Fruit fly (Drosophila melanogaster) whole organism, embryonic: Measurements from ENCODE around the gene Vti1a.

ENCODE experiments used
- Aef1 ChIP-seq: fragments of 200-800 bp; sonication (Bioruptor generic); IDR thresholded peaks from 3 replicates; pipeline ENCODE4 v1.3.6; 2022; ENCODE audit warnings: missing biosample characterization, missing genetic modification characterization
- Asciz ChIP-seq: fragments of 200-800 bp; sonication (Bioruptor generic); optimal IDR thresholded peaks from 2 replicates; lab custom pipeline; 2017; ENCODE audit warnings: missing biosample characterization, mild to moderate bottlenecking, missing genetic modification characterization, missing genetic modification reagents
- Awh ChIP-seq: fragments of 200-800 bp; sonication (Bioruptor generic); IDR thresholded peaks from 2 replicates; pipeline ENCODE4, ENCODE4 v1.3.6; 2022; ENCODE audit warnings: missing biosample characterization, missing genetic modification characterization
- Bdp1 ChIP-seq: fragments of 200-800 bp; sonication (Bioruptor generic); optimal IDR thresholded peaks from 3 replicates; lab custom pipeline; 2016; ENCODE audit warnings: missing biosample characterization, missing genetic modification characterization
- C15 ChIP-seq: fragments of 200-800 bp; sonication (Bioruptor generic); IDR thresholded peaks from 3 replicates; pipeline ENCODE4 v1.3.6; 2022; ENCODE audit warnings: missing biosample characterization, missing genetic modification characterization
- CG10543 ChIP-seq: fragments of 200-800 bp; sonication (Bioruptor generic); optimal IDR thresholded peaks from 3 replicates; lab custom pipeline; 2017; ENCODE audit warnings: missing biosample characterization, mild to moderate bottlenecking, missing genetic modification characterization, moderate library complexity
- CG11398 ChIP-seq: fragments of 200-800 bp; sonication (Bioruptor generic); optimal IDR thresholded peaks from 2 replicates; lab custom pipeline; 2016; ENCODE audit warnings: missing biosample characterization, missing genetic modification characterization
- CG12942 ChIP-seq: fragments of 200-800 bp; sonication (Bioruptor generic); optimal IDR thresholded peaks from 3 replicates; lab custom pipeline; 2016; ENCODE audit warnings: missing biosample characterization, missing genetic modification characterization
- CG13287 ChIP-seq: fragments of 200-800 bp; sonication (Bioruptor generic); IDR thresholded peaks from 2 replicates; pipeline ENCODE4 v1.3.6; 2022; ENCODE audit warnings: missing biosample characterization, missing genetic modification characterization; ENCODE audit not compliant: partially characterized antibody
- CG15601 ChIP-seq: fragments of 200-800 bp; sonication (Bioruptor generic); optimal IDR thresholded peaks from 3 replicates; lab custom pipeline; 2019; ENCODE audit warnings: missing biosample characterization, mild to moderate bottlenecking, missing genetic modification characterization, moderate library complexity
- CG1602 ChIP-seq: fragments of 200-800 bp; sonication (Bioruptor generic); optimal IDR thresholded peaks from 3 replicates; lab custom pipeline; 2016; ENCODE audit warnings: missing biosample characterization, missing genetic modification characterization
- CG18619 ChIP-seq: fragments of 200-800 bp; sonication (Bioruptor generic); optimal IDR thresholded peaks from 3 replicates; lab custom pipeline; 2017; ENCODE audit warnings: missing biosample characterization, mild to moderate bottlenecking, missing genetic modification characterization
- CG2116 ChIP-seq: fragments of 200-800 bp; sonication (Bioruptor generic); optimal IDR thresholded peaks from 3 replicates; lab custom pipeline; 2018; ENCODE audit warnings: missing biosample characterization, mild to moderate bottlenecking, missing genetic modification characterization
- CG2120 ChIP-seq: fragments of 200-800 bp; sonication (Bioruptor generic); optimal IDR thresholded peaks from 3 replicates; lab custom pipeline; 2016; ENCODE audit warnings: missing biosample characterization, missing genetic modification characterization
- CG30403 ChIP-seq: fragments of 200-800 bp; sonication (Bioruptor generic); optimal IDR thresholded peaks from 3 replicates; lab custom pipeline; 2016; ENCODE audit warnings: missing biosample characterization, missing genetic modification characterization
- CG31441 ChIP-seq: fragments of 200-800 bp; sonication (Bioruptor generic); IDR thresholded peaks from 2 replicates; pipeline ENCODE4 v1.3.6; 2022; ENCODE audit warnings: missing biosample characterization, missing genetic modification characterization
- CG33213 ChIP-seq: fragments of 200-800 bp; sonication (Bioruptor generic); optimal IDR thresholded peaks from 3 replicates; lab custom pipeline; 2016; ENCODE audit warnings: missing biosample characterization, missing genetic modification characterization
- CG3407 ChIP-seq: fragments of 200-800 bp; sonication (Bioruptor generic); optimal IDR thresholded peaks from 2 replicates; lab custom pipeline; 2018; ENCODE audit warnings: missing biosample characterization, mild to moderate bottlenecking, missing genetic modification characterization
- CG5953 ChIP-seq: fragments of 200-800 bp; sonication (Bioruptor generic); IDR thresholded peaks from 2 replicates; pipeline ENCODE4 v1.3.6; 2022; ENCODE audit warnings: missing biosample characterization, missing genetic modification characterization
- CG6654 ChIP-seq: fragments of 200-800 bp; sonication (Bioruptor generic); optimal IDR thresholded peaks from 2 replicates; lab custom pipeline; 2017; ENCODE audit warnings: missing biosample characterization, mild to moderate bottlenecking, missing genetic modification characterization
- CG6683 ChIP-seq: fragments of 200-800 bp; sonication (Bioruptor generic); optimal IDR thresholded peaks from 2 replicates; lab custom pipeline; 2017; ENCODE audit warnings: missing biosample characterization, mild to moderate bottlenecking, missing genetic modification characterization, missing genetic modification reagents
- CG9437 ChIP-seq: fragments of 200-800 bp; sonication (Bioruptor generic); optimal IDR thresholded peaks from 2 replicates; lab custom pipeline; 2018; ENCODE audit warnings: missing biosample characterization, mild to moderate bottlenecking, missing genetic modification characterization
- D19A ChIP-seq: fragments of 200-800 bp; optimal IDR thresholded peaks from 3 replicates; lab custom pipeline; 2019; ENCODE audit warnings: missing biosample characterization, mild to moderate bottlenecking, missing genetic modification characterization, moderate library complexity
- Ets97D ChIP-seq: fragments of 200-800 bp; sonication (Bioruptor generic); optimal IDR thresholded peaks from 3 replicates; lab custom pipeline; 2016; ENCODE audit warnings: missing biosample characterization, missing genetic modification characterization
- Fer1 ChIP-seq: fragments of 200-800 bp; sonication (Bioruptor generic); optimal IDR thresholded peaks from 2 replicates; lab custom pipeline; 2017; ENCODE audit warnings: missing biosample characterization, mild to moderate bottlenecking, missing genetic modification characterization
- Hr39 ChIP-seq: fragments of >200 bp; optimal IDR thresholded peaks from 2 replicates; lab custom pipeline; 2017
- Hsf ChIP-seq: fragments of 200-800 bp; sonication (Bioruptor generic); optimal IDR thresholded peaks from 3 replicates; lab custom pipeline; 2016; ENCODE audit warnings: missing biosample characterization, missing genetic modification characterization
- Lpt ChIP-seq: fragments of >200 bp; optimal IDR thresholded peaks from 2 replicates; lab custom pipeline; 2018; ENCODE audit warnings: missing biosample characterization, missing genetic modification characterization
- Meics ChIP-seq: fragments of 200-800 bp; sonication (Bioruptor generic); optimal IDR thresholded peaks from 2 replicates; lab custom pipeline; 2017; ENCODE audit warnings: missing biosample characterization, mild to moderate bottlenecking, missing genetic modification characterization
- Nf-YC ChIP-seq: fragments of 200-800 bp; optimal IDR thresholded peaks from 3 replicates; lab custom pipeline; 2019; ENCODE audit warnings: missing biosample characterization, mild to moderate bottlenecking, missing genetic modification characterization, moderate library complexity
- Ravus ChIP-seq: fragments of 200-800 bp; sonication (Bioruptor generic); IDR thresholded peaks from 2 replicates; pipeline ENCODE4 v1.3.6; 2022; ENCODE audit warnings: missing biosample characterization, missing genetic modification characterization
- Sry-β ChIP-seq: fragments of 200-800 bp; sonication (Bioruptor generic); optimal IDR thresholded peaks from 2 replicates; lab custom pipeline; 2018; ENCODE audit warnings: missing biosample characterization, mild to moderate bottlenecking, missing genetic modification characterization, moderate library complexity
- aop ChIP-seq: fragments of 200-800 bp; sonication (Bioruptor generic); IDR thresholded peaks from 2 replicates; pipeline ENCODE4 v1.3.6; 2022; ENCODE audit warnings: missing biosample characterization, missing genetic modification characterization
- cad ChIP-seq: fragments of >200 bp; optimal IDR thresholded peaks from 2 replicates; lab custom pipeline; 2017; ENCODE audit warnings: missing biosample characterization, missing genetic modification characterization
- chinmo ChIP-seq: fragments of 200-800 bp; sonication (Bioruptor generic); IDR thresholded peaks from 4 replicates; pipeline ENCODE4 v1.3.6; 2022; ENCODE audit warnings: missing biosample characterization, missing genetic modification characterization; ENCODE audit not compliant: partially characterized antibody
- da ChIP-seq: fragments of 200-800 bp; sonication (Bioruptor generic); optimal IDR thresholded peaks from 2 replicates; lab custom pipeline; 2016; ENCODE audit warnings: missing biosample characterization, missing genetic modification characterization
- dati ChIP-seq: fragments of 200-800 bp; sonication (Bioruptor generic); IDR thresholded peaks from 2 replicates; pipeline ENCODE4 v1.3.6; 2022; ENCODE audit warnings: missing biosample characterization, missing genetic modification characterization
- dm ChIP-seq: fragments of 200-800 bp; sonication (Bioruptor generic); optimal IDR thresholded peaks from 3 replicates; lab custom pipeline; 2016; ENCODE audit warnings: missing biosample characterization, missing genetic modification characterization
- fru ChIP-seq: fragments of >200 bp; optimal IDR thresholded peaks from 2 replicates; lab custom pipeline; 2017
- grn ChIP-seq: fragments of 200-800 bp; sonication (Bioruptor generic); optimal IDR thresholded peaks from 3 replicates; lab custom pipeline; 2017; ENCODE audit warnings: missing biosample characterization, missing genetic modification characterization
- gsb ChIP-seq: fragments of 200-800 bp; sonication (Bioruptor generic); IDR thresholded peaks from 2 replicates; pipeline ENCODE4 v1.3.6; 2022; ENCODE audit warnings: missing biosample characterization, missing genetic modification characterization
- her ChIP-seq: fragments of 200-800 bp; sonication (Bioruptor generic); optimal IDR thresholded peaks from 2 replicates; lab custom pipeline; 2016; ENCODE audit warnings: missing biosample characterization, missing genetic modification characterization
- sd ChIP-seq: fragments of 200-800 bp; sonication (Bioruptor generic); optimal IDR thresholded peaks from 3 replicates; lab custom pipeline; 2018; ENCODE audit warnings: missing biosample characterization, mild to moderate bottlenecking, missing genetic modification characterization, moderate library complexity
- sens ChIP-seq: fragments of 200-800 bp; sonication (Bioruptor generic); peaks from one replicate; lab custom pipeline; 2016; ENCODE audit warnings: missing biosample characterization, missing genetic modification characterization
- ssp ChIP-seq: fragments of 200-800 bp; sonication (Bioruptor generic); IDR thresholded peaks from 2 replicates; pipeline ENCODE4 v1.3.6; 2022; ENCODE audit warnings: missing biosample characterization, missing genetic modification characterization
- sug ChIP-seq: fragments of 200-800 bp; optimal IDR thresholded peaks from 2 replicates; lab custom pipeline; 2019; ENCODE audit warnings: missing biosample characterization, mild to moderate bottlenecking, missing genetic modification characterization, moderate library complexity
- tio ChIP-seq: fragments of 200-800 bp; sonication (Bioruptor generic); optimal IDR thresholded peaks from 2 replicates; lab custom pipeline; 2017; ENCODE audit warnings: missing biosample characterization, missing genetic modification characterization, inconsistent platforms
- trem ChIP-seq: fragments of 200-800 bp; optimal IDR thresholded peaks from 3 replicates; lab custom pipeline; 2019; ENCODE audit warnings: missing biosample characterization, mild to moderate bottlenecking, missing genetic modification characterization, moderate library complexity
- ttk ChIP-seq: fragments of 200-800 bp; sonication (Bioruptor generic); IDR thresholded peaks from 2 replicates; pipeline ENCODE4 v2.1.2; 2022; ENCODE audit warnings: missing biosample characterization, missing genetic modification characterization
- zfh2 ChIP-seq: fragments of 200-800 bp; sonication (Bioruptor generic); optimal IDR thresholded peaks from 2 replicates; lab custom pipeline; 2016; ENCODE audit warnings: missing biosample characterization, missing genetic modification characterization

Gene Vti1a

DNA sequence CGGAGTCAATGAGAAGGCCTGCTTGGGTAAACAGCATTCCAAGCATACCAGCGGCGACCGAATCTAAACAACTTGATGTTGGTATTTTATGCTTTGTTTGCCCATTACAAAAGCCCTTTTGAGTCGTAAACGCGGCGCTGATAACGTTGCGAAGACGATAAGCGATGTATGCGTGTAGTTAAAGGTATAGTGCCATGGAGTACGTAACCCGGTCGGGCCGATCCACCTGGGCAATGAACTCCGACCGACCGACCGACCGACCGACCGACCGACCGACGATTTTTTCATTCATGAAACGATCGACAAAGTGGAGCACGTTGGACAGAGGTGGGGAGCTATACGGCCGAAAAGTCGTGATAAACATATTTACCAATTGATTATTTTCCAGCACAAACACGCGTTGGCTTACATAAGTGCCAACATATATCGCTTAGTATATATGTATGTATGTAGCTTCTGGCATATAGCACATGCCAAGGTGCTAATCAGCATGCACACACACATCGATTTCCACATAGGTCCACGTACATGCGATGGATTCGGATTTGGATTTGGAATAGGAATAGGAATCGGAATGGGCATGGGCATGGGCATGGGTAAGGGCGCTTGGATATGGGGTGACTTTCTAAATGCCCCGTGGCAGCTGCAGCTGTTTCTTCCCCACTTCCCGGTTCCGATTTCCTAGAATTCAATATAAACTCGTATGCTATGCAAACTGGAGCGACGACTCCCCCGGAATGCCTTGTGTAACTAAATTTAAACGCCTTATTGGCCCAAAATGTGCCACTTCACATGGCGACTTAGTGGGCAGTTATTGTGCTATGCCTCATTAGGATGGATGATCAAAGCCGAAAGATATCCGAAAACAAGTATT is 49.6 kb downstream of the Vti1a start (continued):
- TF ChIP-seq CG5953 (GFP tag; lab: Robert Waterston, UW): no peak
- TF ChIP-seq dati: no peak
- TF ChIP-seq her (GFP tag; lab: Kevin White, UChicago): peak; percentile 63
- 0 out of 2 replicates have a peak, but pooled peaks have one; percentile 13 for TF ChIP-seq aop (GFP tag; lab: Robert Waterston, UW)
- peak; percentile 58 for TF ChIP-seq grn (GFP tag; lab: Kevin White, UChicago)
- TF ChIP-seq dm (GFP tag; lab: Kevin White, UChicago): no peak
- no peak for TF ChIP-seq trem (tag; lab: Kevin White, UChicago)
- peak; percentile 90 for TF ChIP-seq CG10543 (GFP tag; lab: Kevin White, UChicago)
- no peak for TF ChIP-seq CG12942 (GFP tag; lab: Kevin White, UChicago)
- TF ChIP-seq C15 (GFP tag; lab: Robert Waterston, UW): no peak
- no peak for TF ChIP-seq fru (lab: Kevin White, UChicago)
- no peak for TF ChIP-seq Hr39 (lab: Kevin White, UChicago)
- 0 out of 2 replicates have a peak, but pooled peaks have one; percentile 7 for TF ChIP-seq ttk (GFP tag; lab: Robert Waterston, UW)
- peak; percentile 45 for TF ChIP-seq CG3407 (GFP tag; lab: Kevin White, UChicago)
- peak; percentile 44 for TF ChIP-seq CG33213 (GFP tag; lab: Kevin White, UChicago)
- TF ChIP-seq Hsf (GFP tag; lab: Kevin White, UChicago): no peak
- TF ChIP-seq CG2116: peak; percentile 0
- peak; percentile 25 for TF ChIP-seq Bdp1
- 0 out of 2 replicates have a peak, but pooled peaks have one; percentile 20 for TF ChIP-seq CG13287 (GFP tag; lab: Robert Waterston, UW)
- TF ChIP-seq Meics (GFP tag; lab: Kevin White, UChicago): peak; percentile 24
- no peak for TF ChIP-seq CG6683 (GFP tag; lab: Kevin White, UChicago)
- TF ChIP-seq Awh (GFP tag; lab: Robert Waterston, UW): peak; percentile 14; the same call in 1 of the 2 replicates
- TF ChIP-seq CG11398: no peak
- no peak for TF ChIP-seq ssp
- no peak for TF ChIP-seq D19A
- no peak for TF ChIP-seq Aef1 (GFP tag; lab: Robert Waterston, UW)
- peak; percentile 100 for TF ChIP-seq sd (tag; lab: Kevin White, UChicago)
- no peak for TF ChIP-seq CG1602 (GFP tag; lab: Kevin White, UChicago)
- peak; percentile 26 for TF ChIP-seq da
- TF ChIP-seq chinmo (GFP tag; lab: Robert Waterston, UW): peak; percentile 70; the same call in 1 of the 4 replicates
- TF ChIP-seq CG30403 (GFP tag; lab: Kevin White, UChicago): no peak

DNA sequence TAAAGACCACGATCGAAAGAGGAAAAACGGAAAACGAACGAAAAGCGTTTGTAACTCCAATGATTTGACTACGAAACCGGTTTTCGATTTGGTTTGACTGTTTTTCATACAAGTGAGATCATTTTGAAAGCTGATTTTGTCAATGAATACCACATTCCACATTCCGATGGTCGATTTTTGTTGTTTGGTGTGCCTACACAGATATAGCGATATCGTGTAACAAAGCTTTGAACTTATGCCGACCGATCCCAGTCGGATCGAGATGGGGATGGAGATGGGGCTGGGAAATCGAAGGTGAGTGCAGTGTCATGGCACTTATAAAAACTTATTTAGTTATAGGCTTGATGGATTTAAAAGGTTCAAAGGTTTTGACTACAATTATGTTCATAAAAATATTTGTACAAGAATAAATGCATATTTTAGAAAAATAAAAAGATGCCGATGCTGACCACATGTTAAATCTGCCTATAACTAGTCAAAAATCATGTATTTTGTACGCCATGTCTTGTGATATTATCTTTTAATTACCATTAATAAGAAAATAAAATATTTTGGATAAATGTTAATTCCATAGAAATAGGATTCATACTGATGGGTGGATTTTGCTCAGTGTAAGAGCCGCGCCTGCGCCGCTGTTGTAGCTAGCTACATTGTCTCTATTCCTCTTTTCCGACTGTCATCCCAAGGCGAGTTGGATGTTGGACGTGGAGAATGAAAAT is 50.4 kb downstream of the Vti1a start:
- peak; percentile 51 for TF ChIP-seq CG18619 (GFP tag; lab: Kevin White, UChicago)
- TF ChIP-seq Fer1: peak; percentile 54
- peak; percentile 35 for TF ChIP-seq CG2120 (GFP tag; lab: Kevin White, UChicago)
- TF ChIP-seq Sry-β (GFP tag; lab: Kevin White, UChicago): peak; percentile 31
- TF ChIP-seq Ets97D: no peak
- peak; percentile 27 for TF ChIP-seq CG6654
- no peak for TF ChIP-seq CG6683 (GFP tag; lab: Kevin White, UChicago)
- TF ChIP-seq Lpt (GFP tag; lab: Kevin White, UChicago): no peak
- no peak for TF ChIP-seq sug (tag; lab: Kevin White, UChicago)
- no peak for TF ChIP-seq zfh2
- no peak for TF ChIP-seq Ravus (GFP tag; lab: Robert Waterston, UW)
- peak; percentile 60 for TF ChIP-seq tio (GFP tag; lab: Kevin White, UChicago)
- TF ChIP-seq CG15601 (tag; lab: Kevin White, UChicago): peak; percentile 49
- TF ChIP-seq CG9437 (GFP tag; lab: Kevin White, UChicago): peak; percentile 33
- TF ChIP-seq CG31441 (GFP tag; lab: Robert Waterston, UW): peak; percentile 84
- TF ChIP-seq Nf-YC (tag; lab: Kevin White, UChicago): peak; percentile 21
- TF ChIP-seq sens (GFP tag; lab: Kevin White, UChicago): peak; percentile 69
- no peak for TF ChIP-seq cad
- no peak for TF ChIP-seq gsb (GFP tag; lab: Robert Waterston, UW)
- peak; percentile 74 for TF ChIP-seq Asciz
